Worm (Caenorhabditis elegans) whole organism, young adult: ENCODE data around the gene sru-28.

Source experiments
- B0035.1 ChIP-seq: sonication (generic microtip); optimal IDR thresholded peaks from 2 replicates; lab custom pipeline; 2016; ENCODE audit warnings: missing genetic modification characterization, mild to moderate bottlenecking, missing compliant biosample characterization, missing genotype, missing genetic modification reagents
- B0261.1 ChIP-seq: sonication (generic microtip); optimal IDR thresholded peaks from 2 replicates; lab custom pipeline; 2016; ENCODE audit warnings: mild to moderate bottlenecking, missing genetic modification characterization, moderate library complexity, missing compliant biosample characterization
- C06A6.2 ChIP-seq: fragments of 200-800 bp; sonication (Bioruptor generic); conservative IDR thresholded peaks from 2 replicates; pipeline ENCODE4 v1.3.6; 2022; ENCODE audit warnings: missing genetic modification characterization, missing compliant biosample characterization
- F23B12.7 ChIP-seq: sonication (generic microtip); optimal IDR thresholded peaks from 2 replicates; lab custom pipeline; 2017; ENCODE audit warnings: missing genetic modification characterization, mild to moderate bottlenecking, missing compliant biosample characterization, antibody characterized with exemption, moderate library complexity; ENCODE audit not compliant: insufficient read depth
- F37B4.10 ChIP-seq: fragments of 200-800 bp; sonication (Bioruptor generic); IDR thresholded peaks from 2 replicates; pipeline ENCODE4 v1.3.6; 2022; ENCODE audit warnings: missing genetic modification characterization, missing compliant biosample characterization
- F57A8.1 ChIP-seq: fragments of 200-800 bp; sonication (Bioruptor generic); optimal IDR thresholded peaks from 2 replicates; lab custom pipeline; 2018; ENCODE audit warnings: mild to moderate bottlenecking, missing genetic modification characterization, moderate library complexity, missing compliant biosample characterization
- K12H6.12 ChIP-seq: fragments of 200-800 bp; sonication (Bioruptor generic); optimal IDR thresholded peaks from 2 replicates; lab custom pipeline; 2018; ENCODE audit warnings: mild to moderate bottlenecking, missing genetic modification characterization, missing compliant biosample characterization
- Y53G8AR.9 ChIP-seq: fragments of 200-800 bp; sonication (Bioruptor generic); conservative IDR thresholded peaks from 2 replicates; pipeline ENCODE4 v1.3.6; 2022; ENCODE audit warnings: missing genetic modification reagents, missing genetic modification characterization, missing compliant biosample characterization
- Y95B8A.8 ChIP-seq: fragments of 200-800 bp; sonication (Bioruptor generic); IDR thresholded peaks from 2 replicates; pipeline ENCODE4 v1.3.6; 2022; ENCODE audit warnings: missing genetic modification reagents, missing genetic modification characterization, missing compliant biosample characterization
- akir-1 ChIP-seq: fragments of 200-800 bp; sonication (Bioruptor generic); optimal IDR thresholded peaks from 2 replicates; lab custom pipeline; 2018; ENCODE audit warnings: mild to moderate bottlenecking, missing genetic modification characterization, moderate library complexity, missing compliant biosample characterization
- ama-1 ChIP-seq, 3 experiments: fragments of 150-350 bp in 1 of 3; sonication (generic microtip) in 2 of 3; optimal IDR thresholded peaks; 2 replicates each; lab custom pipeline; 2014 to 2018; ENCODE audit warnings: missing biosample characterization in 2 of 3, missing genetic modification characterization in 2 of 3, missing genetic modification reagents in 2 of 3
- aptf-2 ChIP-seq: fragments of 200-800 bp; sonication (Bioruptor generic); conservative IDR thresholded peaks from 2 replicates; pipeline ENCODE4 v1.3.6; 2022; ENCODE audit warnings: missing genetic modification reagents, missing genetic modification characterization, missing compliant biosample characterization
- aptf-3 ChIP-seq: fragments of 200-800 bp; sonication (Bioruptor generic); IDR thresholded peaks from 2 replicates; pipeline ENCODE4 v1.3.6; 2022; ENCODE audit warnings: missing genetic modification characterization, missing compliant biosample characterization
- athp-1 ChIP-seq: sonication (generic microtip); optimal IDR thresholded peaks from 2 replicates; lab custom pipeline; 2017; ENCODE audit warnings: mild to moderate bottlenecking, missing genetic modification characterization, missing compliant biosample characterization
- attf-3 ChIP-seq: fragments of 200-800 bp; sonication (Bioruptor generic); conservative IDR thresholded peaks from 2 replicates; pipeline ENCODE4 v1.3.6; 2022; ENCODE audit warnings: missing genetic modification reagents, missing genetic modification characterization, missing compliant biosample characterization
- cebp-1 ChIP-seq, 2 experiments: fragments of 200-800 bp in 1 of 2; sonication (Bioruptor generic) in 1 of 2; sonication (generic microtip) in 1 of 2; IDR thresholded peaks in 1 of 2; optimal IDR thresholded peaks in 1 of 2; 2 replicates each; pipeline versions ENCODE4 v1.3.6 to Lab custom; 2017 to 2022; ENCODE audit warnings: missing compliant biosample characterization in 2 of 2, missing genetic modification characterization in 2 of 2, mild to moderate bottlenecking in 1 of 2, missing genetic modification reagents in 1 of 2, moderate library complexity in 1 of 2
- ceh-40 ChIP-seq: fragments of 200-800 bp; sonication (Bioruptor generic); IDR thresholded peaks from 2 replicates; pipeline ENCODE4 v1.3.6; 2022; ENCODE audit warnings: missing genetic modification characterization, missing compliant biosample characterization
- chd-7 ChIP-seq: sonication (generic microtip); optimal IDR thresholded peaks from 2 replicates; lab custom pipeline; 2016; ENCODE audit warnings: mild to moderate bottlenecking, missing genetic modification characterization, moderate library complexity, missing compliant biosample characterization
- die-1 ChIP-seq: sonication (generic microtip); optimal IDR thresholded peaks from 2 replicates; lab custom pipeline; 2016; ENCODE audit warnings: missing genotype, mild to moderate bottlenecking, missing genetic modification characterization, missing compliant biosample characterization
- dox-1 ChIP-seq: fragments of 200-800 bp; sonication (Bioruptor generic); IDR thresholded peaks from 2 replicates; pipeline ENCODE4 v1.3.6; 2022; ENCODE audit warnings: missing genetic modification reagents, missing genetic modification characterization, missing compliant biosample characterization
- efl-1 ChIP-seq: fragments of 150-350 bp; optimal IDR thresholded peaks from 2 replicates; lab custom pipeline; 2014; ENCODE audit warnings: missing biosample characterization, missing genetic modification reagents, missing genetic modification characterization
- egl-44 ChIP-seq: fragments of 200-800 bp; sonication (Bioruptor generic); IDR thresholded peaks from 2 replicates; pipeline ENCODE4 v1.3.6; 2022; ENCODE audit warnings: missing genetic modification reagents, missing genetic modification characterization, missing compliant biosample characterization
- egrh-3 ChIP-seq: fragments of 200-800 bp; sonication (Bioruptor generic); IDR thresholded peaks from 2 replicates; pipeline ENCODE4 v1.3.6; 2022; ENCODE audit warnings: missing genetic modification reagents, missing genetic modification characterization, missing compliant biosample characterization
- fkh-3 ChIP-seq: sonication (generic microtip); optimal IDR thresholded peaks from 2 replicates; lab custom pipeline; 2016; ENCODE audit warnings: mild to moderate bottlenecking, missing genetic modification characterization, missing compliant biosample characterization
- gei-17 ChIP-seq: fragments of 200-800 bp; sonication (Bioruptor generic); optimal IDR thresholded peaks from 2 replicates; lab custom pipeline; 2018; ENCODE audit warnings: mild to moderate bottlenecking, missing genetic modification characterization, missing compliant biosample characterization
- hlh-12 ChIP-seq: sonication (generic microtip); optimal IDR thresholded peaks from 2 replicates; lab custom pipeline; 2016; ENCODE audit warnings: missing genetic modification characterization, missing compliant biosample characterization
- hmg-1.2 ChIP-seq: fragments of 200-800 bp; sonication (Bioruptor generic); IDR thresholded peaks from 2 replicates; pipeline ENCODE4 v1.3.6; 2022; ENCODE audit warnings: missing genetic modification reagents, missing genetic modification characterization, missing compliant biosample characterization
- hsf-1 ChIP-seq: fragments of 200-800 bp; sonication (Bioruptor generic); IDR thresholded peaks from 2 replicates; pipeline ENCODE4 v1.3.6; 2022; ENCODE audit warnings: missing genetic modification reagents, missing genetic modification characterization, missing compliant biosample characterization
- lin-26 ChIP-seq: fragments of 200-800 bp; sonication (Bioruptor generic); IDR thresholded peaks from 2 replicates; pipeline ENCODE4 v1.3.6; 2022; ENCODE audit warnings: missing genetic modification reagents, missing genetic modification characterization, missing compliant biosample characterization
- lin-35 ChIP-seq, 3 experiments: fragments of 150-350 bp in 2 of 3; sonication (generic microtip) in 1 of 3; optimal IDR thresholded peaks; 2 replicates each; lab custom pipeline; 2014 to 2018; ENCODE audit warnings: missing biosample characterization in 3 of 3, missing genetic modification characterization in 3 of 3, missing genetic modification reagents in 3 of 3
- lsy-27 ChIP-seq: sonication (generic microtip); optimal IDR thresholded peaks from 2 replicates; lab custom pipeline; 2017; ENCODE audit warnings: missing genetic modification characterization, mild to moderate bottlenecking, missing compliant biosample characterization, antibody characterized with exemption, missing genotype, borderline replicate concordance; ENCODE audit not compliant: insufficient read depth
- nfya-1 ChIP-seq: sonication (generic microtip); optimal IDR thresholded peaks from 2 replicates; lab custom pipeline; 2017; ENCODE audit warnings: antibody characterized with exemption, missing compliant biosample characterization, missing genetic modification characterization, borderline replicate concordance; ENCODE audit not compliant: insufficient read depth
- nfyb-1 ChIP-seq: fragments of 200-800 bp; sonication (Bioruptor generic); IDR thresholded peaks from 2 replicates; pipeline ENCODE4 v1.3.6; 2022; ENCODE audit warnings: missing genetic modification reagents, missing genetic modification characterization, missing compliant biosample characterization
- nhr-179 ChIP-seq: sonication (generic microtip); optimal IDR thresholded peaks from 2 replicates; lab custom pipeline; 2016; ENCODE audit warnings: mild to moderate bottlenecking, missing genetic modification characterization, missing compliant biosample characterization
- nhr-80 ChIP-seq: sonication (generic microtip); optimal IDR thresholded peaks from 2 replicates; lab custom pipeline; 2016; ENCODE audit warnings: missing genetic modification characterization, missing compliant biosample characterization
- repo-1 ChIP-seq: sonication (generic microtip); optimal IDR thresholded peaks from 2 replicates; lab custom pipeline; 2017; ENCODE audit warnings: mild to moderate bottlenecking, missing genetic modification characterization, missing compliant biosample characterization
- sdz-38 ChIP-seq: sonication (generic microtip); optimal IDR thresholded peaks from 2 replicates; lab custom pipeline; 2016; ENCODE audit warnings: missing genotype, missing genetic modification characterization, missing compliant biosample characterization
- snpc-1.3 ChIP-seq: sonication (generic microtip); optimal IDR thresholded peaks from 2 replicates; lab custom pipeline; 2017; ENCODE audit warnings: missing genetic modification characterization, mild to moderate bottlenecking, missing compliant biosample characterization, antibody characterized with exemption, moderate library complexity, missing genotype, missing genetic modification reagents; ENCODE audit not compliant: insufficient read depth
- snpc-4 ChIP-seq, 5 experiments: fragments of 150-350 bp in 1 of 5; sonication (generic microtip) in 4 of 5; optimal IDR thresholded peaks; 2 replicates each; lab custom pipeline; 2014 to 2018; ENCODE audit warnings: missing genetic modification characterization in 5 of 5, missing biosample characterization in 3 of 5, antibody characterized with exemption in 2 of 5, mild to moderate bottlenecking in 2 of 5, missing compliant biosample characterization in 2 of 5, missing genotype in 2 of 5, moderate library complexity in 2 of 5, missing genetic modification reagents in 1 of 5
- tbx-9 ChIP-seq: sonication (generic microtip); optimal IDR thresholded peaks from 2 replicates; lab custom pipeline; 2016; ENCODE audit warnings: borderline replicate concordance, missing genetic modification characterization, inconsistent platforms, missing compliant biosample characterization
- unc-62 ChIP-seq: fragments of 150-350 bp; optimal IDR thresholded peaks from 2 replicates; lab custom pipeline; 2014; ENCODE audit warnings: missing biosample characterization, missing genetic modification reagents, missing genetic modification characterization
- zfh-2 ChIP-seq: fragments of 200-800 bp; sonication (Bioruptor generic); conservative IDR thresholded peaks from 2 replicates; pipeline ENCODE4 v1.3.6; 2022; ENCODE audit warnings: missing genetic modification reagents, missing genetic modification characterization, missing compliant biosample characterization
- ztf-25 ChIP-seq: fragments of 200-800 bp; sonication (Bioruptor generic); IDR thresholded peaks from 2 replicates; pipeline ENCODE4 v1.3.6; 2022; ENCODE audit warnings: missing genetic modification reagents, missing genetic modification characterization, missing compliant biosample characterization
- ztf-28 ChIP-seq: fragments of 200-800 bp; sonication (Bioruptor generic); IDR thresholded peaks from 2 replicates; pipeline ENCODE4 v1.3.6; 2022; ENCODE audit warnings: missing genetic modification reagents, missing genetic modification characterization, missing compliant biosample characterization

sru-28 gene

DNA sequence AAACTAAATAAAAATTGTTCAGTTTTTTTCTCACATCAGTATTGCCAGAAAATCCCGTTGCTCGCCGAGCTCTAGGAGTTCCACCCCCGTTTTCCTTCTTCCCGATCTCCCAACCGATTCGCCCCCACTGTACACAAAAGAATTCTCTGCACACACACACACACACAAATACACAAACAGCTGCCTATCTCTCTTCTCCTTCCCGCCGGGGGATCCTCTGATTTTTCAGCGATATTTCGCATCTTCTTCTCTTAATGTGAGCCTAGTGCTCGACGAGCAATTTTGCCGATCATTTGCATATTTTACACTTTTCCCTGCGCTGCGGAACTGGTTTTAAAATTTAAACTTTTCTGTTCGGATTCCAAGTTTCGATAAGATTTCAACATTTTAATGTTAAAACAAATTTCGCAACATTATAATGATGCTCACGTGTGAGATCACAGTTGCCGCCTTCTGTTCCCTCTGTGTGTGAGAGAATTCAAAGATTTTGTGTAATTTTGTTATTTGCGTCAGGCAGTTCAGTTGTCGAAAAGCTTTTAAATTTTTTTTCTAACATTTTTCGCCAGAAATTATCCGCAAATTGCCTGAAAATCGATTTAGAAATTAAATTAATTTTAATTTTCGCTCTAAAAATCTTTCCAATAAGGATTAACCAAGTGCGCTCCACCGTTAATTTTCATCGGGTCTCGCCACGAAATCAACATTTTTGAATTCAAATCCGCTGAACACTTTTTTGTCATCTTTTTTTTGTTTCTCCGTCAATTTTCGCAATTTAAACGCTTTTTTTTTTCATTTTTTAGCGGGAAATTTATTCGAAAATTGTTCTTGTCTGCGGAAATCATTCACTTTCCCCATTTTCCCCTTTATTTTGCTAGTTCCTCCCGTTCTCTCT is 34.8 kb upstream of the sru-28 start (continued):
- TF ChIP-seq F57A8.1 (GFP tag; lab: Kevin White, UChicago) (no peak), F37B4.10 (GFP tag; lab: Robert Waterston, UW) (no peak), egl-44 (GFP tag; lab: Robert Waterston, UW) (no peak), ceh-40 (no peak), snpc-1.3 (tag; lab: Kevin White, UChicago) (peak; percentile 38), akir-1 (GFP tag; lab: Kevin White, UChicago) (no peak), sdz-38 (tag; lab: Kevin White, UChicago) (no peak), nhr-80 (tag; lab: Kevin White, UChicago) (peak; percentile 13), tbx-9 (tag; lab: Kevin White, UChicago) (no peak), K12H6.12 (tag; lab: Kevin White, UChicago) (no peak), Y53G8AR.9 (GFP tag; lab: Robert Waterston, UW) (no peak), lin-35 (GFP tag; optimal IDR thresholded peaks at IDR 0.05; lab: Kevin White, UChicago) (peak in 2 of 3 experiments; percentile 22 to 53), Y95B8A.8 (GFP tag; lab: Robert Waterston, UW) (no peak), nfya-1 (tag; lab: Kevin White, UChicago) (no peak), ztf-28 (no peak), hmg-1.2 (GFP tag; lab: Robert Waterston, UW) (0 out of 2 replicates have a peak, but pooled peaks have one; percentile 11), ama-1 (optimal IDR thresholded peaks at IDR 0.05; lab: Kevin White, UChicago) (no peak), ama-1 (GFP tag; optimal IDR thresholded peaks at IDR 0.05; lab: Kevin White, UChicago) (no peak), ztf-25 (GFP tag; lab: Robert Waterston, UW) (no peak), attf-3 (GFP tag; lab: Robert Waterston, UW) (no peak), gei-17 (GFP tag; lab: Kevin White, UChicago) (no peak), cebp-1 (GFP tag; IDR thresholded peaks at IDR 0.05; lab: Robert Waterston, UW) (peak; percentile 27; the same call in 1 of the 2 replicates), cebp-1 (tag; optimal IDR thresholded peaks at IDR 0.05; lab: Kevin White, UChicago) (peak; percentile 92), aptf-3 (GFP tag; lab: Robert Waterston, UW) (no peak), dox-1 (GFP tag; lab: Robert Waterston, UW) (peak; percentile 50), lin-26 (GFP tag; lab: Robert Waterston, UW) (0 out of 2 replicates have a peak, but pooled peaks have one; percentile 28), B0261.1 (tag; lab: Kevin White, UChicago) (no peak), athp-1 (tag; lab: Kevin White, UChicago) (no peak), C06A6.2 (GFP tag; lab: Robert Waterston, UW) (no peak), efl-1 (peak; percentile 73), hlh-12 (tag; lab: Kevin White, UChicago) (no peak), hsf-1 (GFP tag; lab: Robert Waterston, UW) (no peak), unc-62 (no peak), repo-1 (tag; lab: Kevin White, UChicago) (no peak), zfh-2 (peak; percentile 38; the same call in 1 of the 2 replicates), F23B12.7 (tag; lab: Kevin White, UChicago) (peak; percentile 29)

DNA sequence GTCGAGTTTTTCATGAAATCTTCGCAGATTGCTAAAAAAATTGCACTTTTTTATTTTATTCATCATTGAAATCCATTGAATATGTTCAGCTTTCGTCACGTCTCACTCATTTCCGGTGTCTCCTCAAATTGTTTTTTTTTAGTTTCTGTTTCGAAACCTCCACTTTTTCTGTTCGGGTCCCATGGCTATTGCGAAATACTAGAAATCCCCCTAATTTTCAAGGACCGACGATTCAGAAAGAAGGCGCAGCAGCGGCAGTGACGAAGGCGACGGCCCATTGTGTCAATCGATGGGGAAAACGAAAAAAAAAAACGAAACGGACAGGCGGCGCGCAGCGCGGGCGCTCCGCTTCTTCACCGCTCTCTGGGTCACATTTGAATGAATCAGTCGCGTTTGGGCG is 34.1 kb upstream of the sru-28 start:
- TF ChIP-seq cebp-1 (GFP tag; IDR thresholded peaks at IDR 0.05; lab: Robert Waterston, UW) (peak; percentile 92), cebp-1 (tag; optimal IDR thresholded peaks at IDR 0.05; lab: Kevin White, UChicago) (peak; percentile 99), egrh-3 (GFP tag; lab: Robert Waterston, UW) (peak; percentile 32; the same call in 1 of the 2 replicates), B0035.1 (tag; lab: Kevin White, UChicago) (no peak), lsy-27 (tag; lab: Kevin White, UChicago) (no peak), aptf-2 (GFP tag; lab: Robert Waterston, UW) (no peak), zfh-2 (peak; percentile 86), snpc-4 (GFP tag; optimal IDR thresholded peaks at IDR 0.05; lab: Kevin White, UChicago) (no peak), snpc-4 (tag; optimal IDR thresholded peaks at IDR 0.05; lab: Kevin White, UChicago) (no peak), nhr-179 (tag; lab: Kevin White, UChicago) (no peak), die-1 (no peak), nfyb-1 (GFP tag; lab: Robert Waterston, UW) (0 out of 2 replicates have a peak, but pooled peaks have one; percentile 10), fkh-3 (tag; lab: Kevin White, UChicago) (no peak), nfya-1 (tag; lab: Kevin White, UChicago) (no peak), chd-7 (tag; lab: Kevin White, UChicago) (no peak)
